Worm (Caenorhabditis elegans): ENCODE results near the gene R151.2.

R151.2 gene

DNA sequence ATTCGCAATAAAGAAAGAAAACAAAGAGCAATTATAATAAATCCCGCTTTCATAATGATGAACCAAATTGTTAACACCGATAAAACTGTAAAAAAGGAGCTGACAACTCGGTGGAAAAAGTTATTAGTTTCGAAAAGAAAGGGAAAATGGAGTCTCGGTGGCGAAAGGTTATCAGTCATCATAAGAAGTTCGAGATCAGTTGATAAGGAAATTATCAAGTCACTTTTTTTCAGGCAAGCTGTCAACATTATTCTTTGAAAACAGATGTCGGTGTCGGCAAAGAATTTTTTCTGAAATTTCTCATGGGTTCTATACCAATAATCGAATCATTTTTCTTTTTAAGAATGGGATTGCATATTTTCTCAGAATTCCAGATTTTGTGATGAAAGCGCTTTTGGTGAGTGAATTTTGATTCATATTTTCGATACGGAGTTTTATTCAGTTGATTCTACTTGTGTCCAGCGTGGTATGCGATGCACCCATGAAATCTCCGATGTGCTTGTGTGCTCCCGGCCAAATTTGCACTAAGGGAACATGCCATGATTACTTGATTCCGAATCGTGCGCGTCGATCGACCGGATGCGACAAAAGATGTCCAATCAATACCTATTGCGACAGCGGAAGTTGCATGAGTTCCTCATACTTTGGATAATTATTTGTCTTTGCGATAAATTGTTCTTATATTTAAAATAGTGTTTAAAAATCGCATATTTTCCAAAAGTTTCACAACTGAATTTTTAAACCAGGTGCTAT, 21.3 kb upstream of the R151.2 start, which contains the start of the genes F37C12.21 and F37C12.10:
F37C12.21 (plus strand) TSS at position 58 of the 753 bp plus-strand sequence.
F37C12.10 (minus strand) TSS at position 85 of the 753 bp plus-strand sequence.
- TF ChIP-seq cebp-1 (GFP tag; IDR thresholded peaks at IDR 0.05) (no peak), cebp-1 (tag; optimal IDR thresholded peaks at IDR 0.05) (peak; percentile 19), hsf-1 (GFP tag; IDR thresholded peaks at IDR 0.05) (peak; percentile 48; the same call in 1 of the 2 replicates), let-607 (tag; optimal IDR thresholded peaks at IDR 0.05) (peak in 1 of 2 experiments; percentile 24), ztf-25 (GFP tag; IDR thresholded peaks at IDR 0.05) (0 out of 2 replicates have a peak, but pooled peaks have one; percentile 22), chd-7 (tag; optimal IDR thresholded peaks at IDR 0.05) (no peak), nhr-90 (tag; optimal IDR thresholded peaks at IDR 0.05) (no peak), unc-130 (GFP tag; optimal IDR thresholded peaks at IDR 0.05) (no peak), ama-1 (optimal IDR thresholded peaks at IDR 0.05) (no peak), ama-1 (GFP tag; optimal IDR thresholded peaks at IDR 0.05) (peak in 1 of 2 experiments; percentile 25), dox-1 (GFP tag; IDR thresholded peaks at IDR 0.05) (peak; percentile 51), madf-6 (GFP tag; IDR thresholded peaks at IDR 0.05) (peak; percentile 43; the same call in 1 of the 2 replicates), ZK185.1 (tag; optimal IDR thresholded peaks at IDR 0.05; ENCODE audit: poor library complexity, severe bottlenecking) (peak; percentile 25), rcor-1 (GFP tag; IDR thresholded peaks at IDR 0.05) (no peak), madf-3 (GFP tag; IDR thresholded peaks at IDR 0.05) (0 out of 2 replicates have a peak, but pooled peaks have one; percentile 19), repo-1 (tag; optimal IDR thresholded peaks at IDR 0.05) (peak; percentile 47), nhr-80 (tag; optimal IDR thresholded peaks at IDR 0.05) (peak; percentile 72), cebp-2 (GFP tag; IDR thresholded peaks at IDR 0.05) (0 out of 2 replicates have a peak, but pooled peaks have one; percentile 63), mcd-1 (GFP tag; IDR thresholded peaks at IDR 0.05) (0 out of 2 replicates have a peak, but pooled peaks have one; percentile 6), hmg-1.2 (GFP tag; IDR thresholded peaks at IDR 0.05) (peak; percentile 15; the same call in 1 of the 2 replicates), ccch-3 (GFP tag; optimal IDR thresholded peaks at IDR 0.05) (no peak), B0336.3 (GFP tag; IDR thresholded peaks at IDR 0.05) (peak; percentile 62), nfyb-1 (GFP tag; IDR thresholded peaks at IDR 0.05) (0 out of 2 replicates have a peak, but pooled peaks have one; percentile 8), lin-26 (GFP tag; IDR thresholded peaks at IDR 0.05) (0 out of 2 replicates have a peak, but pooled peaks have one; percentile 29), aptf-3 (GFP tag; IDR thresholded peaks at IDR 0.05) (0 out of 2 replicates have a peak, but pooled peaks have one; percentile 17)

- TF ChIP-seq xnd-1 (tag; optimal IDR thresholded peaks at IDR 0.05) (no peak), nhr-120 (GFP tag; IDR thresholded peaks at IDR 0.05) (no peak), lin-35 (GFP tag; optimal IDR thresholded peaks at IDR 0.05) (peak in 1 of 3 experiments; percentile 74), B0336.3 (GFP tag; IDR thresholded peaks at IDR 0.05) (no peak), bed-1 (GFP tag; IDR thresholded peaks at IDR 0.05) (no peak), ceh-27 (GFP tag; optimal IDR thresholded peaks at IDR 0.05) (peak; percentile 43), Y95B8A.8 (GFP tag; IDR thresholded peaks at IDR 0.05) (peak; percentile 67; the same call in 1 of the 2 replicates), ceh-40 (GFP tag; IDR thresholded peaks at IDR 0.05) (no peak), Y79H2A.3 (GFP tag; conservative IDR thresholded peaks at IDR 0.05) (no peak), attf-6 (GFP tag; IDR thresholded peaks at IDR 0.05) (no peak), him-1 (tag; optimal IDR thresholded peaks at IDR 0.05) (no peak), nfya-2 (GFP tag; IDR thresholded peaks at IDR 0.05) (no peak), rpc-1 (optimal IDR thresholded peaks at IDR 0.05) (no peak), rpc-1 (tag; optimal IDR thresholded peaks at IDR 0.05) (no peak), mxl-1 (tag; optimal IDR thresholded peaks at IDR 0.05) (no peak), B0019.2 (GFP tag; conservative IDR thresholded peaks at IDR 0.05) (0 out of 2 replicates have a peak, but pooled peaks have one; percentile 47), ceh-100 (GFP tag; IDR thresholded peaks at IDR 0.05) (peak; percentile 46; the same call in 1 of the 2 replicates), Y56A3A.18 (GFP tag; IDR thresholded peaks at IDR 0.05) (no peak), ztf-28 (GFP tag; IDR thresholded peaks at IDR 0.05) (no peak), snpc-1.3 (tag; optimal IDR thresholded peaks at IDR 0.05; ENCODE audit: insufficient read depth) (peak; percentile 26), lin-54 (GFP tag; optimal IDR thresholded peaks at IDR 0.05) (peak; percentile 67), ets-4 (GFP tag; optimal IDR thresholded peaks at IDR 0.05) (no peak), repo-1 (tag; optimal IDR thresholded peaks at IDR 0.05) (no peak), lin-40 (tag; optimal IDR thresholded peaks at IDR 0.05) (peak; percentile 49)
Measured at ce11 chrIII:7189581-7190128, 20.1 kb upstream of the R151.2 start, which contains the start of gene rps-21. Gene rps-21 (minus strand): TSS chrIII:7189631.

Measured in whole organism, young adult.